Fruit fly (Drosophila melanogaster): ENCODE results near the gene mRpS10.

DNA sequence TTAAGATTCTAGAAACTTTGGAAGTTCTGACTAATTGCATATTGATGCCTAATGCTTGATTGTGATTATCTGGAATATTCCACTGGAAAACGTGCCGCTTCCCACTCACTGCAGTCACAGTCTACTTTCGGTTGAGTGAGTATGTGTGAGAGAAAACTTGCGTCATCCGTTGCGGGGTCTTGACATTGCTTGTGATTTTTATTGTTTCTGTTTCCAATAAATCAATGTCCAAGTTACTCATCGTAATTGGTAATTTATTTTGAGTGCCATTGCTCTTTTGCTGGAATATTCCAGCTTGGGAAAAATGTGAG, 13.5 kb downstream of the mRpS10 start:
- TF ChIP-seq CG8478 (optimal IDR thresholded peaks at IDR 0.05) (no peak), CTCF (optimal IDR thresholded peaks at IDR 0.05) (no peak)
